Fruit fly (Drosophila melanogaster) whole organism, prepupa: ENCODE measurements around the gene trr.
A peak's percentile ranks its signal among the peaks of the same experiment; 100 is the strongest.

Experiments used
- CG15336 ChIP-seq: fragments of 200-800 bp; sonication (Bioruptor generic); IDR thresholded peaks from 2 replicates; pipeline ENCODE4 v1.3.6; 2022; ENCODE audit warnings: missing biosample characterization, missing genetic modification characterization
- CG1621 ChIP-seq: fragments of 200-800 bp; sonication (Bioruptor generic); optimal IDR thresholded peaks from 3 replicates; lab custom pipeline; 2018; ENCODE audit warnings: missing biosample characterization, mild to moderate bottlenecking, missing genetic modification characterization
- CG3032 ChIP-seq: fragments of 200-800 bp; optimal IDR thresholded peaks from 2 replicates; lab custom pipeline; 2019; ENCODE audit warnings: missing biosample characterization, mild to moderate bottlenecking, missing genetic modification characterization, moderate library complexity
- CG31627 ChIP-seq: fragments of 200-800 bp; sonication (Bioruptor generic); optimal IDR thresholded peaks from 3 replicates; lab custom pipeline; 2016; ENCODE audit warnings: missing biosample characterization, missing genetic modification characterization
- CG32006 ChIP-seq: fragments of 200-800 bp; sonication (Bioruptor generic); optimal IDR thresholded peaks from 3 replicates; lab custom pipeline; 2017; ENCODE audit warnings: missing biosample characterization, mild to moderate bottlenecking, missing genetic modification characterization
- CG34406 ChIP-seq: fragments of 200-800 bp; sonication (Bioruptor generic); optimal IDR thresholded peaks from 3 replicates; lab custom pipeline; 2016; ENCODE audit warnings: missing biosample characterization, missing genetic modification characterization
- CG3919 ChIP-seq: fragments of 200-800 bp; sonication (Bioruptor generic); optimal IDR thresholded peaks from 3 replicates; lab custom pipeline; 2016; ENCODE audit warnings: missing biosample characterization, missing genetic modification characterization
- CG6276 ChIP-seq: fragments of 200-800 bp; sonication (Bioruptor generic); optimal IDR thresholded peaks from 2 replicates; lab custom pipeline; 2017; ENCODE audit warnings: missing biosample characterization, mild to moderate bottlenecking, missing genetic modification characterization
- CG7368 ChIP-seq: fragments of 200-800 bp; sonication (Bioruptor generic); optimal IDR thresholded peaks from 3 replicates; lab custom pipeline; 2016; ENCODE audit warnings: missing biosample characterization, missing genetic modification characterization
- Eip78C ChIP-seq: fragments of 200-800 bp; sonication (Bioruptor generic); peaks from one replicate; lab custom pipeline; 2016; ENCODE audit warnings: missing biosample characterization, missing genetic modification characterization
- Ets21C ChIP-seq: fragments of 200-800 bp; sonication (Bioruptor generic); optimal IDR thresholded peaks from 3 replicates; lab custom pipeline; 2016; ENCODE audit warnings: missing biosample characterization, missing genetic modification characterization
- Ets96B ChIP-seq: fragments of 200-800 bp; optimal IDR thresholded peaks from 2 replicates; lab custom pipeline; 2019; ENCODE audit warnings: missing biosample characterization, mild to moderate bottlenecking, missing genetic modification characterization, moderate library complexity
- Hr38 ChIP-seq: sonication (Bioruptor generic); optimal IDR thresholded peaks from 2 replicates; lab custom pipeline; 2016; ENCODE audit warnings: missing biosample characterization, missing genetic modification characterization
- Hr39 ChIP-seq: fragments of 200-800 bp; sonication (Bioruptor generic); optimal IDR thresholded peaks from 2 replicates; lab custom pipeline; 2016; ENCODE audit warnings: missing biosample characterization, missing genetic modification characterization
- Hr4 ChIP-seq: fragments of 200-800 bp; sonication (Bioruptor generic); optimal IDR thresholded peaks from 3 replicates; lab custom pipeline; 2016; ENCODE audit warnings: missing biosample characterization, missing genetic modification characterization
- Met ChIP-seq: fragments of 200-800 bp; sonication (Bioruptor generic); optimal IDR thresholded peaks from 3 replicates; lab custom pipeline; 2016; ENCODE audit warnings: missing biosample characterization, missing genetic modification characterization
- OdsH ChIP-seq: fragments of 200-800 bp; sonication (Bioruptor generic); optimal IDR thresholded peaks from 3 replicates; lab custom pipeline; 2016; ENCODE audit warnings: missing biosample characterization, missing genetic modification characterization
- Smox ChIP-seq: fragments of 200-800 bp; sonication (Bioruptor generic); optimal IDR thresholded peaks from 3 replicates; lab custom pipeline; 2016; ENCODE audit warnings: missing biosample characterization, missing genetic modification characterization
- Sox102F ChIP-seq: fragments of 200-800 bp; sonication (Bioruptor generic); optimal IDR thresholded peaks from 2 replicates; lab custom pipeline; 2016; ENCODE audit warnings: missing biosample characterization, mild to moderate bottlenecking, missing genetic modification characterization
- achi ChIP-seq: fragments of 200-800 bp; sonication (Bioruptor generic); optimal IDR thresholded peaks from 3 replicates; lab custom pipeline; 2016; ENCODE audit warnings: missing biosample characterization, missing genetic modification characterization
- acj6 ChIP-seq: fragments of 200-800 bp; sonication (Bioruptor generic); optimal IDR thresholded peaks from 3 replicates; lab custom pipeline; 2016; ENCODE audit warnings: missing biosample characterization, missing genetic modification characterization
- cyc ChIP-seq: fragments of 200-800 bp; sonication (Bioruptor generic); optimal IDR thresholded peaks from 3 replicates; lab custom pipeline; 2016; ENCODE audit warnings: missing biosample characterization, missing genetic modification characterization
- esn ChIP-seq: fragments of 200-800 bp; sonication (Bioruptor generic); optimal IDR thresholded peaks from 2 replicates; lab custom pipeline; 2016; ENCODE audit warnings: missing biosample characterization, mild to moderate bottlenecking, missing genetic modification characterization, moderate library complexity
- fd85E ChIP-seq: fragments of 200-800 bp; sonication (Bioruptor generic); optimal IDR thresholded peaks from 3 replicates; lab custom pipeline; 2016; ENCODE audit warnings: missing biosample characterization, missing genetic modification characterization
- fkh ChIP-seq: fragments of 200-800 bp; sonication (Bioruptor generic); optimal IDR thresholded peaks from 3 replicates; lab custom pipeline; 2017; ENCODE audit warnings: missing biosample characterization, mild to moderate bottlenecking, missing genetic modification characterization, moderate library complexity
- lz ChIP-seq: fragments of 200-800 bp; sonication (Bioruptor generic); optimal IDR thresholded peaks from 3 replicates; lab custom pipeline; 2016; ENCODE audit warnings: missing biosample characterization, missing genetic modification characterization
- net ChIP-seq: fragments of 200-800 bp; sonication (Bioruptor generic); optimal IDR thresholded peaks from 3 replicates; lab custom pipeline; 2016; ENCODE audit warnings: missing biosample characterization, missing genetic modification characterization
- pdm3 ChIP-seq: fragments of 200-800 bp; sonication (Bioruptor generic); optimal IDR thresholded peaks from 3 replicates; lab custom pipeline; 2016; ENCODE audit warnings: missing biosample characterization, missing genetic modification characterization
- svp ChIP-seq: fragments of 200-800 bp; sonication (Bioruptor generic); peaks from one replicate; lab custom pipeline; 2016; ENCODE audit warnings: missing biosample characterization, missing genetic modification characterization
- topi ChIP-seq: fragments of 200-800 bp; sonication (Bioruptor generic); optimal IDR thresholded peaks from 3 replicates; lab custom pipeline; 2016; ENCODE audit warnings: missing biosample characterization, missing genetic modification characterization
- vri ChIP-seq: fragments of 200-800 bp; sonication (Bioruptor generic); optimal IDR thresholded peaks from 3 replicates; lab custom pipeline; 2016; ENCODE audit warnings: missing biosample characterization, mild to moderate bottlenecking, missing genetic modification characterization

trr gene

dm6 chrX:1854070-1854469, 35.7 kb downstream of the trr start:
- TF ChIP-seq fkh (GFP tag; lab: Kevin White, UChicago) (peak; percentile 81), CG3919 (GFP tag; lab: Kevin White, UChicago) (no peak), svp (peak; percentile 27)

dm6 chrX:1849914-1850313, 39.8 kb downstream of the trr start:
- peak; percentile 13 for TF ChIP-seq net
- peak; percentile 41 for TF ChIP-seq CG32006 (GFP tag; lab: Kevin White, UChicago)
- peak; percentile 18 for TF ChIP-seq OdsH (GFP tag; lab: Kevin White, UChicago)
- TF ChIP-seq CG34406 (GFP tag; lab: Kevin White, UChicago) = no peak
- peak; percentile 9 for TF ChIP-seq achi (GFP tag; lab: Kevin White, UChicago)
- TF ChIP-seq fkh (GFP tag; lab: Kevin White, UChicago) = peak; percentile 69
- peak; percentile 42 for TF ChIP-seq Met (GFP tag; lab: Kevin White, UChicago)
- peak; percentile 30 for TF ChIP-seq Smox (GFP tag; lab: Kevin White, UChicago)
- TF ChIP-seq vri (GFP tag; lab: Kevin White, UChicago) = peak; percentile 85
- TF ChIP-seq Hr4 = peak; percentile 18
- TF ChIP-seq pdm3 = peak; percentile 14
- no peak for TF ChIP-seq CG7368
- peak; percentile 11 for TF ChIP-seq topi (GFP tag; lab: Kevin White, UChicago)
- TF ChIP-seq Eip78C = peak; percentile 70
- TF ChIP-seq acj6 (GFP tag; lab: Kevin White, UChicago) = peak; percentile 2
- 0 out of 2 replicates have a peak, but pooled peaks have one; percentile 21 for TF ChIP-seq CG15336
- TF ChIP-seq CG3032 (tag; lab: Kevin White, UChicago) = no peak
- no peak for TF ChIP-seq CG3919 (GFP tag; lab: Kevin White, UChicago)
- TF ChIP-seq esn = peak; percentile 43
- peak; percentile 27 for TF ChIP-seq Hr39 (GFP tag; lab: Kevin White, UChicago)
- peak; percentile 1 for TF ChIP-seq Ets21C (GFP tag; lab: Kevin White, UChicago)
- TF ChIP-seq cyc = peak; percentile 7
- peak; percentile 42 for TF ChIP-seq svp
- TF ChIP-seq CG6276 = no peak
- peak; percentile 5 for TF ChIP-seq CG31627 (GFP tag; lab: Kevin White, UChicago)
- peak; percentile 21 for TF ChIP-seq Sox102F
- TF ChIP-seq Ets96B (tag; lab: Kevin White, UChicago) = no peak
- peak; percentile 6 for TF ChIP-seq lz (GFP tag; lab: Kevin White, UChicago)
- TF ChIP-seq, all 60 proteins: peak for 22

DNA sequence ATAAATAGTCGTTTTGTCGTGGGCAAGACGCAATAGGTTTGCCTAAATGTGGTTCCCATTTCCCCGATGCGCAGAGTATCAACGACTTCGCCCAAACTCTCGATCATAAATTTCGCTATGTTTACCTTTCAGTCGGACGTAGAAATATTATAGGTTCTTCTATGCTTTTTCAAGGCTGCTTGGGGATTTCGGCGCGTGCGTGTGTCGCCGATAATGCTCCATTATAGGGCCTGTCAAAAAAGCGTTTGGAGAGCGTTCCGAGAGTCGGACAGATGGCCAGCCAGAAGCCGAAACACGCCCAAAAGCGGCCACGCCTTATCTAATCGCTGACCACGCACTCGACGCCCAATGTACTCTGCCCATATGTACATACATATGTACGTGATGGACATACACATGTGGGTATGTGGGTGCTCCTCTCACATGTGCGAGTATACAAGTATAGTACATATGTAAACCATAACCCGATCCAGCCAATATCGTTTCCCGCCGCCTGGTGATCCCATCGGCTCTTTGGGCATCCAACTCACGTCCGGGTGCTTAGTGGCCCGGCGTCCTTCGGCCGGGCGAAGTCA, 41.0 kb downstream of the trr start:
- TF ChIP-seq fkh (GFP tag; lab: Kevin White, UChicago) = peak; percentile 31
- TF ChIP-seq pdm3 = no peak
- TF ChIP-seq svp = no peak
- no peak for TF ChIP-seq CG7368
- TF ChIP-seq Ets96B (tag; lab: Kevin White, UChicago) = no peak
- TF ChIP-seq achi (GFP tag; lab: Kevin White, UChicago) = no peak

- TF ChIP-seq svp (peak; percentile 66), CG15336 (no peak), vri (GFP tag; lab: Kevin White, UChicago) (peak; percentile 53)
Observed at dm6 chrX:1847735-1848134, 42.0 kb downstream of the trr start.

DNA sequence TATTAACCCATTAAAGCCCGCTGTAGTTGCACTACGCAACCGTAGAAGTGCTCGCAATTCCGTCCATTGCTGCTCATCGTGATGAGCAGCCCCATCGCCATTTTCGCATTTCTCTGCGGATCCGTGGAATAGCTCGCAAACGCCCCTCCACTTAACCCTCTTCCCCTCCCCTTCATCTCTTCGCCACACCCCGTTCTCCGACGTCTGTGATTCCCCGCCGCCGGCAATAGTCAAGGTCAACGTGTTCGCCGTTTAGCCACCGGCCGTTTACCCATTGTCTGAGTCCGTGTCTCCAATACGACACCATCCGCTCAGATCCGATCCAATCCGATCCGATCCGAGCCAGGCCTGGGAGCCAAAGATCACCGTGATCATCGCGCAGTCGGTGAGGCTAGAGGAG, 43.4 kb downstream of the trr start:
- TF ChIP-seq CG1621 (tag; lab: Kevin White, UChicago) (peak; percentile 55), fd85E (GFP tag; lab: Kevin White, UChicago) (no peak)

- TF ChIP-seq CG1621 (tag; lab: Kevin White, UChicago) = no peak
- peak; percentile 3 for TF ChIP-seq Hr38 (GFP tag; lab: Kevin White, UChicago)
- peak; percentile 76 for TF ChIP-seq fkh (GFP tag; lab: Kevin White, UChicago)
- peak; percentile 18 for TF ChIP-seq CG6276
Observed at dm6 chrX:1845413-1845951, 44.3 kb downstream of the trr start.
